Worm (Caenorhabditis elegans): ENCODE measurements around the gene F13A7.14.
A peak's percentile ranks its signal among the peaks of the same experiment; 100 is the strongest.

F13A7.14 gene

DNA sequence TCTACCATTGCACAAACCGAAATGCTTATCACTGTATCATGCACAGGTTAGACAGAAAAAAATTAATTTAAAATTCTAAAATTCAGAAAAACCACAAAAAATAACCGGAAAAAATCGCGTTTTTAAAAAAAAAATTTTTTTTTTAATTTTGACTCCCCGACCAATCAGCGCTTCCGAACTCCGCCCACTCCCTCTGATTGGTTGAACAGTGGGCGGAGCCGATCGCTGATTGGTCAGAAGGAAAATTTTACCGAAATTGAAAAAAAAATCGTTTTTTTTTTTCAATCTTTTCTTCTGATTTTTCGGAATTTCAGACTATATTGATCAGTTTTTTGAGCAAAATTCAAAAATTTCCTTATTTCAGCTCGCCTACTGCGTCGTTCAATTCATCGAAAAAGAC, 40.3 kb upstream of the F13A7.14 start:
- TF ChIP-seq nfya-1 (tag; optimal IDR thresholded peaks at IDR 0.05) = peak; percentile 99
- TF ChIP-seq K02D7.2 (tag; optimal IDR thresholded peaks at IDR 0.05) = no peak

DNA sequence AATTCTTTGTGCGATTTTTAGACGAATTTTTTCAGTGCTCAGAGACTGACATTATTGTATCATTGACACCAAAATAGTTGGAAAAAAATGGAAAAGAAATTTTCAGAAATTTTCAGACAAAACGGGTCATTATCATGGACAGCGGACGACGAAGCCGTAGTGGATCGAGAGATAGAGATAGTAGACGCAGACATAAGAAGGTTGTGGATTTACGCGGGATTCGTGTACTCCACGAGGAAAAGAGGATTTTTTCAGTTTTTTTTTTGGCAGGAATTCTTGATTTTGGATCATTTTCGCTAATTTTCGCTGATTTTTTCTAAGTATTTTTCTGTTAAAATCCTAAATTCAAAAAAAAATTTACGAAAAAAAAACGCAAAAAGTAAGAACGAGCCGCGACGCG, 34.1 kb upstream of the F13A7.14 start, which contains the start of gene W08G11.3:
W08G11.3 (plus strand) TSS at position 107 of the 400 bp plus-strand sequence.
- TF ChIP-seq madf-2 (tag; optimal IDR thresholded peaks at IDR 0.05) (no peak), ztf-16 (tag; optimal IDR thresholded peaks at IDR 0.05) (no peak), ceh-6 (GFP tag; optimal IDR thresholded peaks at IDR 0.05) (no peak), ama-1 (optimal IDR thresholded peaks at IDR 0.05) (peak; percentile 53), gmeb-2 (tag; optimal IDR thresholded peaks at IDR 0.05) (no peak)

DNA sequence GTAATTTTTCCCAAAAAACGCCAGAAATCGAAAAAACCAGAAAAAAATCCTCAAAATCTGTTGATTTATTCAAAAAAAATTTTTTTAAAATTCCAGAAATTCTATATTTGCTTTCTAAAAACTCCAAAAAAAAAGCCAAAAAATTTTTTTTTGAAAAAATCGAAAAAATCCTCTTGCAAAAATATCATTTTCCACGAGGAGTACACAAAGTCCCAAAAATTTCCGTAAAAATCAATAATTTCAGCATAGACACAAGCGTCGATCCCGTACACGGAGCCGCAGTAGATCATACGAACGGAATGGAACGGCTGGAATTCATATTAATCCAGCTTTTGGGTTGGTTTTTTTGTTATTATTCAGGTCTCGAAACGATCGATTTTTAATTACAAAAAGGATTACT, 33.5 kb upstream of the F13A7.14 start:
- no peak for TF ChIP-seq tbx-7 (tag; optimal IDR thresholded peaks at IDR 0.05)
- TF ChIP-seq unc-3 (GFP tag; conservative IDR thresholded peaks at IDR 0.05) = no peak
- TF ChIP-seq unc-3 (tag; optimal IDR thresholded peaks at IDR 0.05) = no peak

DNA sequence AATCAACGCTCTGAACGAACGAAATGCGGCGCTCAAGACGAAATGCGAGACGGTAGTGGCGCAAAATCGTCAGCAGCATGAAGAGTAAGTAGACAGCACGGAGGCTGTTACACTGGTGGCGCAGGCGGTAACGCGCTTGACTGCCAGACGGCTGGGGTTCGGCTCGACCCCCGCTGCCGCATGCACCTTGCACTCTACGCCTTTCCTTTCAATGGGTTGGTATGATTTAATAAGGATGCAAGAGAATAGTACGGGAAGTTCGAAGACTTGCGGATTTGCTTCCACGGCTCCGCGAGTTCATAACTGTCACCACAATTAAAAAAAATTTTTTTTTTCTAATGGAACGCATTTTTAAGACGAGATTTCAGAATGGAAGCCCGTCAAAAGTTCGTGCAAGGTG, 31.7 kb upstream of the F13A7.14 start:
- TF ChIP-seq ref-2 (tag; optimal IDR thresholded peaks at IDR 0.05) (peak; percentile 46), pha-2 (tag; optimal IDR thresholded peaks at IDR 0.05) (peak; percentile 78), ceh-14 (tag; optimal IDR thresholded peaks at IDR 0.05) (peak; percentile 29), ceh-9 (tag; optimal IDR thresholded peaks at IDR 0.05) (peak; percentile 12), pqm-1 (tag; optimal IDR thresholded peaks at IDR 0.05) (peak; percentile 45), sox-4 (tag; optimal IDR thresholded peaks at IDR 0.05) (peak; percentile 47), ceh-18 (tag; optimal IDR thresholded peaks at IDR 0.05) (peak; percentile 71), ahr-1 (tag; optimal IDR thresholded peaks at IDR 0.05) (no peak), tbx-7 (tag; optimal IDR thresholded peaks at IDR 0.05) (no peak), nfya-1 (tag; optimal IDR thresholded peaks at IDR 0.05) (peak; percentile 25), ets-4 (tag; optimal IDR thresholded peaks at IDR 0.05) (no peak), ceh-22 (tag; optimal IDR thresholded peaks at IDR 0.05) (no peak), pat-9 (tag; optimal IDR thresholded peaks at IDR 0.05) (peak; percentile 65), ceh-31 (tag; optimal IDR thresholded peaks at IDR 0.05) (peak; percentile 47), pax-1 (tag; optimal IDR thresholded peaks at IDR 0.05) (no peak), elt-2 (tag; optimal IDR thresholded peaks at IDR 0.05) (peak; percentile 61), che-1 (tag; optimal IDR thresholded peaks at IDR 0.05) (peak; percentile 64), C08G9.2 (tag; optimal IDR thresholded peaks at IDR 0.05) (peak; percentile 58), ceh-30 (tag; optimal IDR thresholded peaks at IDR 0.05) (no peak), elt-4 (tag; optimal IDR thresholded peaks at IDR 0.05) (peak; percentile 81), syd-9 (tag; optimal IDR thresholded peaks at IDR 0.05) (peak; percentile 48), zip-5 (tag; optimal IDR thresholded peaks at IDR 0.05) (peak; percentile 38), ceh-19 (GFP tag; optimal IDR thresholded peaks at IDR 0.05) (peak; percentile 73), eyg-1 (tag; optimal IDR thresholded peaks at IDR 0.05) (peak; percentile 59), hlh-30 (tag; optimal IDR thresholded peaks at IDR 0.05; ENCODE audit: insufficient read depth) (peak; percentile 9), hlh-6 (tag; optimal IDR thresholded peaks at IDR 0.05) (peak; percentile 73), madf-2 (tag; optimal IDR thresholded peaks at IDR 0.05) (peak; percentile 54), hlh-15 (tag; optimal IDR thresholded peaks at IDR 0.05) (peak; percentile 34), ceh-2 (tag; optimal IDR thresholded peaks at IDR 0.05) (peak; percentile 26), Y22D7AL.16 (tag; optimal IDR thresholded peaks at IDR 0.05) (peak; percentile 52), ceh-6 (GFP tag; optimal IDR thresholded peaks at IDR 0.05) (peak; percentile 71), T23F11.4 (GFP tag; optimal IDR thresholded peaks at IDR 0.05) (no peak), unc-55 (GFP tag; optimal IDR thresholded peaks at IDR 0.05) (no peak), nhr-232 (tag; optimal IDR thresholded peaks at IDR 0.05) (peak; percentile 70), unc-86 (tag; optimal IDR thresholded peaks at IDR 0.05) (peak; percentile 45), unc-42 (tag; optimal IDR thresholded peaks at IDR 0.05) (peak; percentile 41), fkh-10 (GFP tag; optimal IDR thresholded peaks at IDR 0.05) (no peak), mec-3 (tag; optimal IDR thresholded peaks at IDR 0.05; ENCODE audit: borderline replicate concordance) (no peak), unc-3 (GFP tag; conservative IDR thresholded peaks at IDR 0.05) (peak; percentile 49; the same call in 1 of the 2 replicates), unc-3 (tag; optimal IDR thresholded peaks at IDR 0.05) (peak; percentile 35), sox-2 (GFP tag; IDR thresholded peaks at IDR 0.05) (peak; percentile 6; the same call in 1 of the 2 replicates), ceh-34 (tag; optimal IDR thresholded peaks at IDR 0.05) (peak; percentile 69), hlh-13 (GFP tag; optimal IDR thresholded peaks at IDR 0.05) (peak; percentile 11)
